Worm (Caenorhabditis elegans): Measurements from ENCODE around the gene wdr-60.

The wdr-60 gene

ce11 chrIII:4960204-4960603 is 26.8 kb upstream of the wdr-60 start, which contains the start of gene C27F2.4:
TSS of gene C27F2.4 (minus strand) at chrIII:4960304.
- TF ChIP-seq zag-1 (tag; optimal IDR thresholded peaks at IDR 0.05) (no peak), elt-2 (tag; optimal IDR thresholded peaks at IDR 0.05) (no peak), nhr-67 (tag; optimal IDR thresholded peaks at IDR 0.05) (no peak), nhr-25 (tag; optimal IDR thresholded peaks at IDR 0.05) (no peak), pqm-1 (tag; optimal IDR thresholded peaks at IDR 0.05) (no peak), nhr-77 (tag; optimal IDR thresholded peaks at IDR 0.05) (no peak), ceh-16 (tag; optimal IDR thresholded peaks at IDR 0.05) (no peak), mdl-1 (tag; optimal IDR thresholded peaks at IDR 0.05) (no peak), ceh-9 (tag; optimal IDR thresholded peaks at IDR 0.05) (no peak), lsy-12 (tag; optimal IDR thresholded peaks at IDR 0.05) (no peak), nhr-43 (tag; optimal IDR thresholded peaks at IDR 0.05; ENCODE audit: poor library complexity, severe bottlenecking) (no peak), egl-27 (tag; optimal IDR thresholded peaks at IDR 0.05) (no peak)

ce11 chrIII:4961281-4961680 is 25.7 kb upstream of the wdr-60 start:
- TF ChIP-seq fos-1 (tag; optimal IDR thresholded peaks at IDR 0.05) = no peak
- TF ChIP-seq aly-2 (tag; optimal IDR thresholded peaks at IDR 0.05) = no peak
- no peak for TF ChIP-seq nhr-67 (tag; optimal IDR thresholded peaks at IDR 0.05)
- TF ChIP-seq lsy-12 (tag; optimal IDR thresholded peaks at IDR 0.05) = no peak
- no peak for TF ChIP-seq unc-62 (GFP tag; optimal IDR thresholded peaks at IDR 0.05)
- TF ChIP-seq pqm-1 (tag; optimal IDR thresholded peaks at IDR 0.05) = no peak
- TF ChIP-seq egl-27 (tag; optimal IDR thresholded peaks at IDR 0.05) = no peak
- no peak for TF ChIP-seq ztf-4 (tag; optimal IDR thresholded peaks at IDR 0.05)
- no peak for TF ChIP-seq pha-4 (tag; optimal IDR thresholded peaks at IDR 0.05)
- TF ChIP-seq ceh-28 (tag; optimal IDR thresholded peaks at IDR 0.05) = no peak
- TF ChIP-seq fkh-10 (GFP tag; optimal IDR thresholded peaks at IDR 0.05) = no peak
- no peak for TF ChIP-seq R02D3.7 (tag; optimal IDR thresholded peaks at IDR 0.05)

- TF ChIP-seq hmg-11 (tag; optimal IDR thresholded peaks at IDR 0.05) (no peak), sea-2 (GFP tag; optimal IDR thresholded peaks at IDR 0.05) (no peak), ceh-16 (tag; optimal IDR thresholded peaks at IDR 0.05) (no peak), elt-2 (tag; optimal IDR thresholded peaks at IDR 0.05) (no peak), fos-1 (tag; optimal IDR thresholded peaks at IDR 0.05) (no peak), ceh-28 (tag; optimal IDR thresholded peaks at IDR 0.05) (no peak), mml-1 (tag; optimal IDR thresholded peaks at IDR 0.05) (no peak), egl-5 (tag; optimal IDR thresholded peaks at IDR 0.05) (no peak)
Measured at ce11 chrIII:4962393-4962792, 24.6 kb upstream of the wdr-60 start, which contains the start of gene vps-22. TSS of gene vps-22 (minus strand) at chrIII:4962493.

DNA sequence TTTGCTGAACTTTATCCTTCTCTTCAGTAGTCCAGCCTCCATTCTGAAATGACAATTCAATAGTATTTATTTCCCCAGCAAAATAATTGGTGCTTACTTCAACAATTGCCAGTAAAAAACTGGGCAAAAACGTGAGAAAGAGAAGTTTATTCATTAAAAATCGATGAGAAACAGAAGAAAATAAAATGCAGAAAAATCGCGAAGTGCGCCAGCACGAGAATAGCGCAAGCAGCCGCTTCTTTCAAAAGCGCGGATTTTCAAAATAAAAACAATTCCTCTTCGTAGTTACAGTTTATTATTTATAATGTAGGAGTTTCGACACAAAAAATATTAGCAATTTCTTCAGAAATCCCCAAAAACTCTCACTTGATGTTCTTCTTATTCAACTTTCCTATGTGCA is 24.1 kb upstream of the wdr-60 start, which contains the start of gene C27F2.9:
Gene C27F2.9, minus strand, starts transcription at position 159 of the 400 bp plus-strand sequence.
- TF ChIP-seq snpc-4 (tag; optimal IDR thresholded peaks at IDR 0.05) (peak; percentile 91), nhr-12 (tag; optimal IDR thresholded peaks at IDR 0.05) (no peak), ceh-82 (tag; optimal IDR thresholded peaks at IDR 0.05) (peak; percentile 27), nfya-1 (tag; optimal IDR thresholded peaks at IDR 0.05; ENCODE audit: insufficient read depth) (peak; percentile 92), R02D3.7 (tag; optimal IDR thresholded peaks at IDR 0.05) (peak; percentile 79), egl-27 (tag; optimal IDR thresholded peaks at IDR 0.05) (no peak), pqm-1 (tag; optimal IDR thresholded peaks at IDR 0.05) (peak; percentile 34), elt-1 (tag; optimal IDR thresholded peaks at IDR 0.05) (no peak), fkh-2 (tag; optimal IDR thresholded peaks at IDR 0.05) (peak; percentile 22), nhr-237 (tag; optimal IDR thresholded peaks at IDR 0.05) (no peak), ZK546.5 (tag; optimal IDR thresholded peaks at IDR 0.05) (no peak), ztf-4 (tag; optimal IDR thresholded peaks at IDR 0.05) (no peak), ceh-28 (tag; optimal IDR thresholded peaks at IDR 0.05) (peak; percentile 75), aly-2 (tag; optimal IDR thresholded peaks at IDR 0.05) (no peak), nhr-23 (tag; optimal IDR thresholded peaks at IDR 0.05) (peak; percentile 91), jun-1 (tag; optimal IDR thresholded peaks at IDR 0.05) (peak; percentile 60), nhr-76 (tag; optimal IDR thresholded peaks at IDR 0.05) (no peak), skn-1 (tag; optimal IDR thresholded peaks at IDR 0.05) (peak; percentile 64), nhr-43 (tag; optimal IDR thresholded peaks at IDR 0.05; ENCODE audit: poor library complexity, severe bottlenecking) (peak; percentile 83), nhr-11 (tag; optimal IDR thresholded peaks at IDR 0.05) (peak; percentile 51), nhr-67 (tag; optimal IDR thresholded peaks at IDR 0.05) (no peak), nhr-77 (tag; optimal IDR thresholded peaks at IDR 0.05) (peak; percentile 50), lin-39 (tag; optimal IDR thresholded peaks at IDR 0.05) (peak; percentile 67), nhr-25 (tag; optimal IDR thresholded peaks at IDR 0.05) (peak; percentile 79), mdl-1 (tag; optimal IDR thresholded peaks at IDR 0.05) (no peak), fkh-10 (GFP tag; optimal IDR thresholded peaks at IDR 0.05) (peak; percentile 3), ama-1 (optimal IDR thresholded peaks at IDR 0.05) (peak; percentile 43), eor-1 (tag; optimal IDR thresholded peaks at IDR 0.05) (no peak), daf-12 (tag; optimal IDR thresholded peaks at IDR 0.05) (no peak), unc-39 (tag; optimal IDR thresholded peaks at IDR 0.05) (no peak), fos-1 (tag; optimal IDR thresholded peaks at IDR 0.05) (no peak), egl-5 (tag; optimal IDR thresholded peaks at IDR 0.05) (peak; percentile 12), mml-1 (tag; optimal IDR thresholded peaks at IDR 0.05) (no peak), hmg-11 (tag; optimal IDR thresholded peaks at IDR 0.05) (peak; percentile 63), elt-2 (tag; optimal IDR thresholded peaks at IDR 0.05) (peak; percentile 55), unc-62 (GFP tag; optimal IDR thresholded peaks at IDR 0.05) (no peak), zag-1 (tag; optimal IDR thresholded peaks at IDR 0.05) (no peak), ceh-9 (tag; optimal IDR thresholded peaks at IDR 0.05) (no peak), tbx-2 (tag; optimal IDR thresholded peaks at IDR 0.05) (peak; percentile 70), ceh-16 (tag; optimal IDR thresholded peaks at IDR 0.05) (no peak), elt-3 (tag; optimal IDR thresholded peaks at IDR 0.05) (peak in 1 of 3 experiments; percentile 13)

All from whole organism, L3 larva.